Fruit fly (Drosophila melanogaster): ENCODE measurements around the gene CG43078.

DNA sequence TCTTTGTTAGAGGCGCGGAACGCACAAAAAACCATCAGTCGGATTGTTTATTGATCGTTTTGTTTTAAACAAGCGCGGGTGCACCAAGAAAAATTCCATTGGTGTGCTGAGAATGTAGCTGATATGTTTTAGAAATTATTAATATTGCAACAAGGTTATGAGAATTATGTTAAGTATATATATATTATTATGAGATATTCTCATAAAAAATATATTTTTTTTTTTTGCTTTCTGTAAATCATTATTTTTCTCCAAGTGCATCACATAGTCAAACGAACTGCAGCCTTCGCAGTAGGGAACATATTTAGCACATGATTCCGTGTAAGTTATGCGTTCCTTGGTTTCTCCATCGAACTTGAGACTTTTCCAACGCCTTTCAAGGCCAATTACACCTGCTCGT lies 52.4 kb downstream of the CG43078 start:
- TF ChIP-seq CG8478 (optimal IDR thresholded peaks at IDR 0.05) (no peak), Dll (optimal IDR thresholded peaks at IDR 0.05) (no peak)
